Fruit fly (Drosophila melanogaster): ENCODE measurements around the gene Sarm.
A peak's percentile ranks its signal among the peaks of the same experiment; 100 is the strongest.

The Sarm gene

dm6 chr3L:8137448-8137906 is 73.8 kb downstream of the Sarm start, which contains the start of the genes Setx and mus301 (continued):
- no peak for TF ChIP-seq CG16779 (GFP tag; IDR thresholded peaks at IDR 0.05)
- TF ChIP-seq CG10565 (GFP tag; optimal IDR thresholded peaks at IDR 0.05): peak; percentile 48
- TF ChIP-seq CG14441 (GFP tag; IDR thresholded peaks at IDR 0.05): peak; percentile 64; the same call in 1 of the 2 replicates
- no peak for TF ChIP-seq lab (GFP tag; optimal IDR thresholded peaks at IDR 0.05)
- peak; percentile 73 for TF ChIP-seq CG15696 (tag; optimal IDR thresholded peaks at IDR 0.05)
- TF ChIP-seq stwl (tag; optimal IDR thresholded peaks at IDR 0.05): peak; percentile 78
- TF ChIP-seq dati (GFP tag; IDR thresholded peaks at IDR 0.05): no peak
- TF ChIP-seq Drgx (GFP tag; IDR thresholded peaks at IDR 0.05): no peak
- peak; percentile 84 for TF ChIP-seq pita (GFP tag; optimal IDR thresholded peaks at IDR 0.05)
- no peak for TF ChIP-seq CG32767 (GFP tag; IDR thresholded peaks at IDR 0.05)
- peak; percentile 58; the same call in 1 of the 3 replicates for TF ChIP-seq ci (GFP tag; IDR thresholded peaks at IDR 0.05)
- peak; percentile 89 for TF ChIP-seq nmo (GFP tag; optimal IDR thresholded peaks at IDR 0.05)
- TF ChIP-seq CG10431 (GFP tag; optimal IDR thresholded peaks at IDR 0.05): peak; percentile 29
- peak; percentile 86 for TF ChIP-seq CG12155 (GFP tag; optimal IDR thresholded peaks at IDR 0.05)
- TF ChIP-seq MTF-1 (GFP tag; optimal IDR thresholded peaks at IDR 0.05; ENCODE audit: borderline replicate concordance): no peak
- peak; percentile 78 for TF ChIP-seq tio (GFP tag; optimal IDR thresholded peaks at IDR 0.05)
- no peak for TF ChIP-seq cg (GFP tag; optimal IDR thresholded peaks at IDR 0.05)
- peak; percentile 61 for TF ChIP-seq CG7987 (GFP tag; optimal IDR thresholded peaks at IDR 0.05)
- TF ChIP-seq ind (GFP tag; optimal IDR thresholded peaks at IDR 0.05): peak; percentile 81
- peak; percentile 73 for TF ChIP-seq rib (GFP tag; IDR thresholded peaks at IDR 0.05)
- peak; percentile 36; the same call in 1 of the 2 replicates for TF ChIP-seq CG4730 (GFP tag; IDR thresholded peaks at IDR 0.05)
- TF ChIP-seq Dref (GFP tag; IDR thresholded peaks at IDR 0.05): peak; percentile 48
- peak; percentile 59; the same call in 1 of the 2 replicates for TF ChIP-seq ara (GFP tag; IDR thresholded peaks at IDR 0.05)
- TF ChIP-seq gce (GFP tag; IDR thresholded peaks at IDR 0.05): no peak
- no peak for TF ChIP-seq tap (tag; optimal IDR thresholded peaks at IDR 0.05)
- TF ChIP-seq Rx (GFP tag; IDR thresholded peaks at IDR 0.05): peak; percentile 12; the same call in 1 of the 2 replicates
- peak; percentile 60 for TF ChIP-seq al (GFP tag; IDR thresholded peaks at IDR 0.05)
- TF ChIP-seq CG3838 (GFP tag; optimal IDR thresholded peaks at IDR 0.05): peak; percentile 62
- no peak for TF ChIP-seq D (optimal IDR thresholded peaks at IDR 0.05)
- no peak for TF ChIP-seq D (GFP tag; optimal IDR thresholded peaks at IDR 0.05)
- peak; percentile 37; the same call in 2 of the 3 replicates for TF ChIP-seq croc (GFP tag; conservative IDR thresholded peaks at IDR 0.05)
- TF ChIP-seq BEAF-32 (GFP tag; optimal IDR thresholded peaks at IDR 0.05): peak; percentile 56
- TF ChIP-seq p53 (GFP tag; optimal IDR thresholded peaks at IDR 0.05): peak; percentile 70
- no peak for TF ChIP-seq scrt (GFP tag; optimal IDR thresholded peaks at IDR 0.05)
- peak; percentile 44; the same call in 1 of the 3 replicates for TF ChIP-seq CG2889 (GFP tag; IDR thresholded peaks at IDR 0.05)
- TF ChIP-seq toy (GFP tag; IDR thresholded peaks at IDR 0.05): no peak
- TF ChIP-seq CG14050 (GFP tag; IDR thresholded peaks at IDR 0.05): 0 out of 3 replicates have a peak, but pooled peaks have one; percentile 10
- peak; percentile 29 for TF ChIP-seq CG30431 (GFP tag; optimal IDR thresholded peaks at IDR 0.05)
- TF ChIP-seq Chrac-16 (GFP tag; optimal IDR thresholded peaks at IDR 0.05): peak; percentile 84
- TF ChIP-seq Six4 (GFP tag; optimal IDR thresholded peaks at IDR 0.05): peak; percentile 59
- TF ChIP-seq vnd (GFP tag; IDR thresholded peaks at IDR 0.05; ENCODE audit: partially characterized antibody): no peak
- peak; percentile 80 for TF ChIP-seq CG3281 (GFP tag; optimal IDR thresholded peaks at IDR 0.05)
- TF ChIP-seq cwo (GFP tag; optimal IDR thresholded peaks at IDR 0.05): peak; percentile 46
- peak; percentile 89 for TF ChIP-seq Hsf (GFP tag; optimal IDR thresholded peaks at IDR 0.05)
- TF ChIP-seq Oli (tag; optimal IDR thresholded peaks at IDR 0.05): peak; percentile 55
- peak; percentile 85 for TF ChIP-seq Dp (GFP tag; optimal IDR thresholded peaks at IDR 0.05)
- TF ChIP-seq TFAM (GFP tag; optimal IDR thresholded peaks at IDR 0.05): no peak
- TF ChIP-seq run (tag; optimal IDR thresholded peaks at IDR 0.05): no peak
- TF ChIP-seq Mes4 (GFP tag; optimal IDR thresholded peaks at IDR 0.05): peak; percentile 26
- TF ChIP-seq en (GFP tag; optimal IDR thresholded peaks at IDR 0.05): no peak
- no peak for TF ChIP-seq ato (GFP tag; IDR thresholded peaks at IDR 0.05; ENCODE audit: partially characterized antibody)

All from whole organism, embryonic.